Worm (Caenorhabditis elegans) whole organism, late embryonic: ENCODE results near the gene Y22D7AL.10.

Experiments used
- Y22D7AL.16 ChIP-seq: sonication (generic microtip); optimal IDR thresholded peaks from 2 replicates; lab custom pipeline; 2016; ENCODE audit warnings: missing genetic modification characterization, missing compliant biosample characterization
- ceh-9 ChIP-seq: sonication (generic microtip); optimal IDR thresholded peaks from 2 replicates; lab custom pipeline; 2016; ENCODE audit warnings: mild to moderate bottlenecking, missing genetic modification characterization, inconsistent platforms, missing compliant biosample characterization
- dmd-4 ChIP-seq: sonication (generic microtip); optimal IDR thresholded peaks from 2 replicates; lab custom pipeline; 2016; ENCODE audit warnings: borderline replicate concordance, missing genetic modification characterization, missing compliant biosample characterization
- rnt-1 ChIP-seq: sonication (generic microtip); optimal IDR thresholded peaks from 2 replicates; lab custom pipeline; 2016; ENCODE audit warnings: missing genetic modification characterization, missing compliant biosample characterization
- sox-2 ChIP-seq: fragments of 200-800 bp; sonication (Bioruptor generic); IDR thresholded peaks from 2 replicates; pipeline ENCODE4 v1.3.6; 2022; ENCODE audit warnings: missing genetic modification reagents, missing genetic modification characterization, missing compliant biosample characterization

ce11 chrIII:1579001-1579400 lies 39.7 kb downstream of the Y22D7AL.10 start:
- TF ChIP-seq sox-2 = no peak
- no peak for TF ChIP-seq Y22D7AL.16
- no peak for TF ChIP-seq dmd-4 (tag; lab: Kevin White, UChicago)
- no peak for TF ChIP-seq rnt-1 (tag; lab: Kevin White, UChicago)
- no peak for TF ChIP-seq ceh-9 (tag; lab: Kevin White, UChicago)
